Worm (Caenorhabditis elegans): ENCODE results near the gene nhr-47.

- TF ChIP-seq elt-3 (tag; optimal IDR thresholded peaks at IDR 0.05) (no peak), lin-39 (tag; optimal IDR thresholded peaks at IDR 0.05) (no peak), snpc-4 (tag; optimal IDR thresholded peaks at IDR 0.05) (no peak), ztf-11 (tag; optimal IDR thresholded peaks at IDR 0.05) (no peak), nhr-237 (tag; optimal IDR thresholded peaks at IDR 0.05) (no peak), ztf-4 (tag; optimal IDR thresholded peaks at IDR 0.05) (no peak), nhr-6 (tag; optimal IDR thresholded peaks at IDR 0.05) (no peak), alr-1 (tag; optimal IDR thresholded peaks at IDR 0.05) (no peak), unc-55 (GFP tag; optimal IDR thresholded peaks at IDR 0.05) (no peak)
These were observed 4.9 kb downstream of the nhr-47 start for ce11 chrV:5509966-5510365.

Measured in whole organism, L2 larva.